Worm (Caenorhabditis elegans): ENCODE data around the gene glr-1.

DNA sequence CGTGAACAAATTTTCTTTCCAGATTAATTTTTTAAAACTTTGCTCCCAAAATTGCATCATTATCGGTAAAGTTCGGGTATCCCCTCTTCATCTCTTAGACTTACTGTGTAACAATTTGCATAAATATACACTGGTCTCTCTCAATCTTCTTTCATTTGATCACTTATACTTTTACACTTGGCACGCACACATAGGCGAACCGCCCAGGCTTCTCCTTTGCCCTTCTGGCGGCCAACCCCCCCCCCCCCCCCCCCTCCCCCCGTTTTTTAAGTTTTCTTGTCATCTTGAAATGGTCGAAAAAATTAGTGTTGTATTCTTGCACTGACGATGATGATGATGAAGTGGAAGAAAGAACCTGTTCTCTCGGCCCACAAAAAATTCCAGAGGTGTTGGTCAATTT, 18.2 kb downstream of the glr-1 start:
- TF ChIP-seq hmbx-1 (tag; optimal IDR thresholded peaks at IDR 0.05): no peak
- TF ChIP-seq ama-1 (optimal IDR thresholded peaks at IDR 0.05): no peak
- TF ChIP-seq tbx-37 (GFP tag; conservative IDR thresholded peaks at IDR 0.05): no peak
- no peak for TF ChIP-seq ceh-36 (tag; optimal IDR thresholded peaks at IDR 0.05)
- TF ChIP-seq flt-1 (GFP tag; IDR thresholded peaks at IDR 0.05): no peak
- TF ChIP-seq hnd-1 (tag; optimal IDR thresholded peaks at IDR 0.05): no peak
- TF ChIP-seq B0310.2 (tag; optimal IDR thresholded peaks at IDR 0.05): no peak

All from whole organism, early embryonic.